Fruit fly (Drosophila melanogaster) whole organism, embryonic: Measurements from ENCODE around the gene CG17139.

Experiments
- ATbp ChIP-seq: fragments of 200-800 bp; sonication (Bioruptor generic); optimal IDR thresholded peaks from 2 replicates; lab custom pipeline; 2017; ENCODE audit warnings: missing biosample characterization, mild to moderate bottlenecking, missing genetic modification characterization, missing genetic modification reagents
- CG10147 ChIP-seq: fragments of 200-800 bp; sonication (Bioruptor generic); optimal IDR thresholded peaks from 2 replicates; lab custom pipeline; 2019; ENCODE audit warnings: missing biosample characterization, mild to moderate bottlenecking, missing genetic modification characterization, moderate library complexity
- CG10543 ChIP-seq: fragments of 200-800 bp; sonication (Bioruptor generic); optimal IDR thresholded peaks from 3 replicates; lab custom pipeline; 2017; ENCODE audit warnings: missing biosample characterization, mild to moderate bottlenecking, missing genetic modification characterization, moderate library complexity
- CG11456 ChIP-seq: fragments of 200-800 bp; sonication (Bioruptor generic); IDR thresholded peaks from 3 replicates; pipeline ENCODE4 v1.3.6; 2022; ENCODE audit warnings: missing biosample characterization, missing genetic modification characterization
- CG12659 ChIP-seq: fragments of 200-800 bp; sonication (Bioruptor generic); optimal IDR thresholded peaks from 3 replicates; lab custom pipeline; 2017; ENCODE audit warnings: mild to moderate bottlenecking, missing biosample characterization, missing genetic modification reagents, missing genetic modification characterization
- CG13296 ChIP-seq: fragments of 200-800 bp; sonication (Bioruptor generic); optimal IDR thresholded peaks from 3 replicates; lab custom pipeline; 2018; ENCODE audit warnings: missing biosample characterization, mild to moderate bottlenecking, missing genetic modification characterization
- CG14710 ChIP-seq: fragments of 200-800 bp; sonication (Bioruptor generic); optimal IDR thresholded peaks from 3 replicates; lab custom pipeline; 2019; ENCODE audit warnings: missing biosample characterization, mild to moderate bottlenecking, missing genetic modification characterization, moderate library complexity
- CG15601 ChIP-seq: fragments of 200-800 bp; sonication (Bioruptor generic); optimal IDR thresholded peaks from 3 replicates; lab custom pipeline; 2019; ENCODE audit warnings: missing biosample characterization, mild to moderate bottlenecking, missing genetic modification characterization, moderate library complexity
- CG17829 ChIP-seq: fragments of 200-800 bp; optimal IDR thresholded peaks from 2 replicates; lab custom pipeline; 2019; ENCODE audit warnings: missing biosample characterization, mild to moderate bottlenecking, missing genetic modification characterization, moderate library complexity
- CG2116 ChIP-seq: fragments of 200-800 bp; sonication (Bioruptor generic); optimal IDR thresholded peaks from 3 replicates; lab custom pipeline; 2018; ENCODE audit warnings: missing biosample characterization, mild to moderate bottlenecking, missing genetic modification characterization
- CG2712 ChIP-seq: fragments of 200-800 bp; optimal IDR thresholded peaks from 3 replicates; lab custom pipeline; 2019; ENCODE audit warnings: missing biosample characterization, mild to moderate bottlenecking, missing genetic modification characterization, moderate library complexity
- CG32767 ChIP-seq: fragments of 200-800 bp; sonication (Bioruptor generic); IDR thresholded peaks from 2 replicates; pipeline ENCODE4 v1.3.6; 2022; ENCODE audit warnings: missing biosample characterization, missing genetic modification characterization
- CG33213 ChIP-seq: fragments of 200-800 bp; sonication (Bioruptor generic); optimal IDR thresholded peaks from 3 replicates; lab custom pipeline; 2016; ENCODE audit warnings: missing biosample characterization, missing genetic modification characterization
- CG34376 ChIP-seq: fragments of 200-800 bp; sonication (Bioruptor generic); optimal IDR thresholded peaks from 2 replicates; lab custom pipeline; 2018; ENCODE audit warnings: missing biosample characterization, mild to moderate bottlenecking, missing genetic modification characterization
- CG3847 ChIP-seq: fragments of 200-800 bp; sonication (Bioruptor generic); IDR thresholded peaks from 2 replicates; pipeline ENCODE4 v1.3.6; 2022; ENCODE audit warnings: missing biosample characterization, missing genetic modification characterization
- CG4617 ChIP-seq: fragments of 200-800 bp; sonication (Bioruptor generic); optimal IDR thresholded peaks from 3 replicates; lab custom pipeline; 2016; ENCODE audit warnings: missing biosample characterization, missing genetic modification characterization, borderline replicate concordance
- CG8924 ChIP-seq: fragments of 200-800 bp; optimal IDR thresholded peaks from 3 replicates; lab custom pipeline; 2019; ENCODE audit warnings: missing biosample characterization, mild to moderate bottlenecking, missing genetic modification characterization, moderate library complexity
- CG9727 ChIP-seq: fragments of 200-800 bp; sonication (Bioruptor generic); optimal IDR thresholded peaks from 3 replicates; lab custom pipeline; 2017; ENCODE audit warnings: missing biosample characterization, mild to moderate bottlenecking, missing genetic modification characterization
- CHES-1-like ChIP-seq: fragments of 200-800 bp; sonication (Bioruptor generic); optimal IDR thresholded peaks from 2 replicates; lab custom pipeline; 2016; ENCODE audit warnings: missing biosample characterization, missing genetic modification characterization
- CTCF ChIP-seq: fragments of 200-800 bp; sonication (Bioruptor generic); optimal IDR thresholded peaks from 2 replicates; lab custom pipeline; 2017; ENCODE audit warnings: missing biosample characterization, mild to moderate bottlenecking, missing genetic modification characterization, moderate library complexity
- E2f2 ChIP-seq: fragments of 200-800 bp; sonication (Bioruptor generic); IDR thresholded peaks from 2 replicates; pipeline ENCODE4 v1.3.6; 2022; ENCODE audit warnings: missing biosample characterization, missing genetic modification characterization
- Elba2 ChIP-seq: fragments of 200-800 bp; sonication (Bioruptor generic); optimal IDR thresholded peaks from 3 replicates; lab custom pipeline; 2016; ENCODE audit warnings: missing biosample characterization, missing genetic modification characterization
- Ets97D ChIP-seq: fragments of 200-800 bp; sonication (Bioruptor generic); optimal IDR thresholded peaks from 3 replicates; lab custom pipeline; 2016; ENCODE audit warnings: missing biosample characterization, missing genetic modification characterization
- GATAe ChIP-seq: fragments of 200-800 bp; sonication (Bioruptor generic); conservative IDR thresholded peaks from 2 replicates; pipeline ENCODE4 v1.3.6; 2022; ENCODE audit warnings: missing biosample characterization, missing genetic modification characterization
- Jarid2 ChIP-seq: fragments of 200-800 bp; sonication (Bioruptor generic); optimal IDR thresholded peaks from 3 replicates; lab custom pipeline; 2017; ENCODE audit warnings: mild to moderate bottlenecking, missing biosample characterization, missing genetic modification reagents, missing genetic modification characterization
- MBD-R2 ChIP-seq: fragments of 200-800 bp; sonication (Bioruptor generic); IDR thresholded peaks from 2 replicates; pipeline ENCODE4 v1.3.6; 2022; ENCODE audit warnings: missing biosample characterization, missing genetic modification characterization
- Meics ChIP-seq: fragments of 200-800 bp; sonication (Bioruptor generic); optimal IDR thresholded peaks from 2 replicates; lab custom pipeline; 2017; ENCODE audit warnings: missing biosample characterization, mild to moderate bottlenecking, missing genetic modification characterization
- Nf-YB ChIP-seq: fragments of 200-800 bp; sonication (Bioruptor generic); optimal IDR thresholded peaks from 3 replicates; lab custom pipeline; 2019; ENCODE audit warnings: missing biosample characterization, mild to moderate bottlenecking, missing genetic modification characterization, moderate library complexity
- Spps ChIP-seq: fragments of 200-800 bp; sonication (Bioruptor generic); optimal IDR thresholded peaks from 2 replicates; lab custom pipeline; 2018; ENCODE audit warnings: missing biosample characterization, mild to moderate bottlenecking, missing genetic modification characterization
- Sry-δ ChIP-seq: fragments of 200-800 bp; sonication (Bioruptor generic); optimal IDR thresholded peaks from 2 replicates; lab custom pipeline; 2016; ENCODE audit warnings: missing biosample characterization, missing genetic modification characterization
- YL-1 ChIP-seq: fragments of 200-800 bp; sonication (Bioruptor generic); optimal IDR thresholded peaks from 3 replicates; lab custom pipeline; 2017; ENCODE audit warnings: missing biosample characterization, mild to moderate bottlenecking, missing genetic modification characterization
- amos ChIP-seq: fragments of 200-800 bp; sonication (Bioruptor generic); IDR thresholded peaks from 2 replicates; pipeline ENCODE4 v1.3.6; 2022; ENCODE audit warnings: missing biosample characterization, missing genetic modification characterization; ENCODE audit not compliant: partially characterized antibody
- ara ChIP-seq: fragments of 200-800 bp; sonication (Bioruptor generic); IDR thresholded peaks from 2 replicates; pipeline ENCODE4 v1.3.6; 2022; ENCODE audit warnings: missing biosample characterization, missing genetic modification characterization
- bbx ChIP-seq: fragments of 200-800 bp; sonication (Bioruptor generic); IDR thresholded peaks from 2 replicates; pipeline ENCODE4 v1.3.6; 2022; ENCODE audit warnings: missing biosample characterization, missing genetic modification characterization; ENCODE audit not compliant: partially characterized antibody
- bsh ChIP-seq, 2 experiments: fragments of 200-800 bp; sonication (Bioruptor generic); optimal IDR thresholded peaks; 2 replicates each; lab custom pipeline; 2017 to 2018; ENCODE audit warnings: mild to moderate bottlenecking in 2 of 2, missing biosample characterization in 2 of 2, missing genetic modification characterization in 2 of 2, moderate library complexity in 1 of 2
- dm ChIP-seq: fragments of 200-800 bp; sonication (Bioruptor generic); optimal IDR thresholded peaks from 3 replicates; lab custom pipeline; 2016; ENCODE audit warnings: missing biosample characterization, missing genetic modification characterization
- dpn ChIP-seq, 2 experiments: fragments of 200-800 bp; sonication (Bioruptor generic); optimal IDR thresholded peaks; 3 replicates each; lab custom pipeline; 2016; ENCODE audit warnings: missing biosample characterization in 2 of 2, missing genetic modification characterization in 2 of 2
- ems ChIP-seq: fragments of 200-800 bp; sonication (Bioruptor generic); optimal IDR thresholded peaks from 3 replicates; lab custom pipeline; 2016; ENCODE audit warnings: missing biosample characterization, missing genetic modification characterization
- gfzf ChIP-seq: fragments of 200-800 bp; sonication (Bioruptor generic); optimal IDR thresholded peaks from 2 replicates; lab custom pipeline; 2016; ENCODE audit warnings: missing biosample characterization, mild to moderate bottlenecking, missing genetic modification characterization, moderate library complexity
- insv ChIP-seq, 2 experiments: fragments of 200-800 bp; sonication (Bioruptor generic); optimal IDR thresholded peaks; 3 replicates each; lab custom pipeline; 2016 to 2018; ENCODE audit warnings: missing biosample characterization in 2 of 2, missing genetic modification characterization in 2 of 2
- inv ChIP-seq: fragments of 200-800 bp; sonication (Bioruptor generic); IDR thresholded peaks from 2 replicates; pipeline ENCODE4 v1.3.6; 2022; ENCODE audit warnings: missing biosample characterization, missing genetic modification characterization; ENCODE audit not compliant: partially characterized antibody
- nmo ChIP-seq: fragments of 200-800 bp; sonication (Bioruptor generic); optimal IDR thresholded peaks from 2 replicates; lab custom pipeline; 2018; ENCODE audit warnings: missing biosample characterization, mild to moderate bottlenecking, missing genetic modification characterization, moderate library complexity
- pfk ChIP-seq: fragments of 200-800 bp; sonication (Bioruptor generic); optimal IDR thresholded peaks from 2 replicates; lab custom pipeline; 2018; ENCODE audit warnings: missing biosample characterization, mild to moderate bottlenecking, missing genetic modification characterization, moderate library complexity
- scrt ChIP-seq: fragments of 200-800 bp; sonication (Bioruptor generic); optimal IDR thresholded peaks from 2 replicates; lab custom pipeline; 2018; ENCODE audit warnings: missing biosample characterization, mild to moderate bottlenecking, missing genetic modification characterization, moderate library complexity
- shn ChIP-seq: fragments of 200-800 bp; sonication (Bioruptor generic); optimal IDR thresholded peaks from 3 replicates; lab custom pipeline; 2016; ENCODE audit warnings: missing biosample characterization, missing genetic modification characterization
- sob ChIP-seq: fragments of 200-800 bp; sonication (Bioruptor generic); IDR thresholded peaks from 2 replicates; pipeline ENCODE4 v1.3.6; 2022; ENCODE audit warnings: missing biosample characterization, missing genetic modification characterization

The CG17139 gene

dm6 chr2L:10851336-10851862 is 5.9 kb upstream of the CG17139 start (continued):
- TF ChIP-seq shn, result no peak
- peak; percentile 50 for TF ChIP-seq CG10543 (GFP tag; lab: Kevin White, UChicago)
- 0 out of 2 replicates have a peak, but pooled peaks have one; percentile 27 for TF ChIP-seq CG32767
- TF ChIP-seq, all 482 proteins: peak for 18

dm6 chr2L:10850320-10850990 is 5.0 kb upstream of the CG17139 start, which contains the start of gene porin:
TSS of gene porin (minus strand) at chr2L:10850848.
- TF ChIP-seq inv (GFP tag; lab: Robert Waterston, UW) (0 out of 2 replicates have a peak, but pooled peaks have one; percentile 11), Ets97D (GFP tag; lab: Kevin White, UChicago) (peak; percentile 89), gfzf (GFP tag; lab: Kevin White, UChicago) (peak; percentile 98), CG33213 (GFP tag; lab: Kevin White, UChicago) (peak; percentile 57), Jarid2 (GFP tag; lab: Kevin White, UChicago) (peak; percentile 60), ara (GFP tag; lab: Robert Waterston, UW) (peak; percentile 16; the same call in 1 of the 2 replicates), dm (GFP tag; lab: Kevin White, UChicago) (peak; percentile 82), CG10147 (GFP tag; lab: Kevin White, UChicago) (peak; percentile 6), nmo (GFP tag; lab: Kevin White, UChicago) (peak; percentile 48), CG12659 (GFP tag; lab: Kevin White, UChicago) (peak; percentile 51), dpn (GFP tag; optimal IDR thresholded peaks at IDR 0.05; lab: Kevin White, UChicago) (peak in 1 of 2 experiments; percentile 6), CG4617 (GFP tag; lab: Kevin White, UChicago) (peak; percentile 83), bbx (GFP tag; lab: Robert Waterston, UW) (peak; percentile 67), Sry-δ (peak; percentile 50), CG17829 (tag; lab: Kevin White, UChicago) (peak; percentile 49), pfk (GFP tag; lab: Kevin White, UChicago) (peak; percentile 62), ATbp (no peak), ems (no peak), CHES-1-like (GFP tag; lab: Kevin White, UChicago) (peak; percentile 11), bsh (GFP tag; optimal IDR thresholded peaks at IDR 0.05; lab: Kevin White, UChicago) (no peak), scrt (peak; percentile 5), Elba2 (GFP tag; lab: Kevin White, UChicago) (peak; percentile 30), MBD-R2 (GFP tag; lab: Robert Waterston, UW) (peak; percentile 17; the same call in 1 of the 2 replicates), amos (GFP tag; lab: Robert Waterston, UW) (peak; percentile 29; the same call in 1 of the 2 replicates), Nf-YB (GFP tag; lab: Kevin White, UChicago) (peak; percentile 9), CG8924 (peak; percentile 31), CTCF (peak; percentile 9), GATAe (GFP tag; lab: Robert Waterston, UW) (no peak), CG11456 (GFP tag; lab: Robert Waterston, UW) (no peak), CG3847 (GFP tag; lab: Robert Waterston, UW) (peak; percentile 70), CG14710 (tag; lab: Kevin White, UChicago) (peak; percentile 65), Spps (tag; lab: Kevin White, UChicago) (peak; percentile 19), Meics (GFP tag; lab: Kevin White, UChicago) (peak; percentile 15), E2f2 (peak; percentile 71), CG2116 (GFP tag; lab: Kevin White, UChicago) (peak; percentile 59), CG34376 (peak; percentile 65), CG9727 (GFP tag; lab: Kevin White, UChicago) (peak; percentile 2), CG13296 (GFP tag; lab: Kevin White, UChicago) (peak; percentile 33), CG15601 (tag; lab: Kevin White, UChicago) (peak; percentile 25), sob (GFP tag; lab: Robert Waterston, UW) (peak; percentile 23; the same call in 1 of the 2 replicates), YL-1 (GFP tag; lab: Kevin White, UChicago) (peak; percentile 97), CG2712 (peak; percentile 48), insv (GFP tag; optimal IDR thresholded peaks at IDR 0.05; lab: Kevin White, UChicago) (peak in 1 of 2 experiments; percentile 41)
